Fruit fly (Drosophila melanogaster) whole organism: ENCODE data around the gene vig2.

ENCODE experiments used
- CG8478 ChIP-seq: fragments of >200 bp; optimal IDR thresholded peaks from 2 replicates; lab custom pipeline; 2018; ENCODE audit warnings: inconsistent platforms
- Dll ChIP-seq: fragments of >200 bp; optimal IDR thresholded peaks from 2 replicates; lab custom pipeline; 2017
- EcR ChIP-seq, 2 experiments: fragments of >200 bp; optimal IDR thresholded peaks; 2 replicates each; lab custom pipeline; 2017; ENCODE audit warnings: missing biosample characterization in 2 of 2, missing genetic modification characterization in 2 of 2, missing genetic modification reagents in 2 of 2
- pan ChIP-seq: fragments of >200 bp; optimal IDR thresholded peaks from 2 replicates; lab custom pipeline; 2017
- psq ChIP-seq: fragments of >200 bp; optimal IDR thresholded peaks from 2 replicates; lab custom pipeline; 2017
- usp ChIP-seq: fragments of >200 bp; optimal IDR thresholded peaks from 2 replicates; lab custom pipeline; 2017; ENCODE audit warnings: missing biosample characterization, missing genetic modification characterization, mixed read lengths

The vig2 gene

DNA sequence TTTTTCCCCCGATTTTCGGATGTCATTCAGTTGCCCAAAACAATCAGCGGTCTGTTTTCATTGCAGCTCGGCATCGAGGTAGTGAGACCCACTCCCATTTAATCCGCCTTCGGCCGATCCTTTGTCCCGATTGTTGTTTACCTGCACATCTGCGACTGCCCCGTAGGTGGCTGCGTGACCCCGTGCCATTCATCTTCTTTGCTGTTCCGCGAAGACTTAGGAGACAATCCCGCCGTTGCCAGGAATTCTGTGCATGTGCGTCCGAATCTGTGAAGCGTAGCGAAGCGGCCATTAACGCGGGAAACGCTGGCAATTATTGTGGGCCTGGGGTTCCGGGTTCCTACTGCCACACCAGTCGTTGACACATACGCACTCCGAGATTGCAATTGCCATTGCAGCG is 49.8 kb downstream of the vig2 start:
- TF ChIP-seq Dll (lab: Kevin White, UChicago) (no peak), pan (lab: Kevin White, UChicago) (no peak), EcR (GFP tag; optimal IDR thresholded peaks at IDR 0.05; lab: Kevin White, UChicago) (no peak), CG8478 (lab: Kevin White, UChicago) (no peak), usp (GFP tag; lab: Kevin White, UChicago) (no peak), psq (no peak)

DNA sequence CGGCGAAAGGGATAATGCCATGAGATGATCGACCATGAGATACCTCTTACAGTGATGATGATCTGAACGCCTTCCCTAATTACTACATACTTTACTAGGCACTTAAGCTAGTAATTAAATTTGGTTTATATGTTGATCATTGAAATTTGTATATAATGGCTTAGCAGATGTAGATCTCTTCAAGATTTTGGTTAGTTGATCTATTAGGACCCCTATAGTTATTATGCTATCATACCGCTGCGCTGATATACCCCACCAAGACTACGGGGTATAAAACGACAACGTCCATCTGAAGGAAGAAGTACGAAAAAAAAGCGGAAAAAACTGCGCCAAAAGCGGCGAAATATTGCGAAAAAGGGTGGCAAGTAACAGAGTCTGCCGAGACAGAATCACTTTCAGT is 51.1 kb downstream of the vig2 start:
- TF ChIP-seq pan (lab: Kevin White, UChicago) (peak; percentile 89), Dll (lab: Kevin White, UChicago) (no peak)
